Worm (Caenorhabditis elegans): ENCODE results near the gene F11D5.6.

DNA sequence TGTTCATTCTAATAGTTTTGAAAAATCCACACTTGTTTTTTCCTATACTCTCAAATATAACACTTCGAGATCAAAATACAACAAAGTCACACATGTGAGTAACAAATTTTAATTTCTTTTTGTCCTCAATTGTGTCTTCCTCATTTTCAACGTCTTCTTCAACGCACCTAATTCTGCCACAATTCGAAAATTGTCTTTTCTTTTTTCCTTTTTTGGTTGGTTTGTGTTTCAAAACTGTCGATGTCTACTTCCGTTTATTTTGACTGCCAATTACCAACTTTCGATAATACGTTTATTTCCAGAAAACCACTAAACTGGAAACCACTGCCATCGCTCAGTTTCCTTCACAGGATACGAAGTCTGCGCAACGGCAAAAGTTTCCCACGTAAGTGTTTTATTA lies 6.7 kb upstream of the F11D5.6 start, which contains the start of gene F11D5.1:
- TF ChIP-seq ceh-9 (tag; optimal IDR thresholded peaks at IDR 0.05), result no peak
- no peak for TF ChIP-seq elt-2 (tag; optimal IDR thresholded peaks at IDR 0.05)
